Worm (Caenorhabditis elegans) whole organism, L4/young adult: ENCODE data around the gene AC3.12.

Source experiments
- dao-5 ChIP-seq: sonication (generic microtip); optimal IDR thresholded peaks from 2 replicates; lab custom pipeline; 2016; ENCODE audit warnings: missing genotype, missing genetic modification characterization, moderate library complexity, missing compliant biosample characterization
- him-1 ChIP-seq: sonication (generic microtip); optimal IDR thresholded peaks from 2 replicates; lab custom pipeline; 2016; ENCODE audit warnings: missing genotype, missing genetic modification reagents, missing genetic modification characterization, missing compliant biosample characterization

DNA sequence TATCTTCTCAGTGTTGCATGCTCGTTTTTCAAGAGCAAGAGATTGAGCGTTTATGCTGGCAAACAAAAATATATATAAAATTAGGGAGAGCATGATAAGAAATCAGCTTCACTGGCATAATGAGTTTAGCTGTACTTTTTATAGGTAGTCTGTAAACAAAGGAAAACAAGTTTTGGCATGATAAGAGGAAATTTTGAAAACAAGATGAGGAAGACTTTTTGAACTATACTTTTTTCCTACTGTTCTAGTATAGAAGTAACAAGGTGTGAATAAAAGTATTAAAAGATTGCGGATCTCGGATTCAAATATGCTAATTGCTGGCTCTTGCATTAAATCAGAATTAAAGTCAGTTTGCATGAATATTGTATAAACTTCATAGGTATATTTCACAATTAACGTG is 39.8 kb upstream of the AC3.12 start, which contains the start of gene F15H10.5:
- TF ChIP-seq him-1 (tag; lab: Kevin White, UChicago) (no peak), dao-5 (tag; lab: Kevin White, UChicago) (no peak)
